Fruit fly (Drosophila melanogaster) whole organism, embryonic: ENCODE measurements around the gene Gr61a.
A peak's percentile ranks its signal among the peaks of the same experiment; 100 is the strongest.

Experiments used
- Abd-B ChIP-seq: fragments of 200-800 bp; sonication (Bioruptor generic); optimal IDR thresholded peaks from 2 replicates; lab custom pipeline; 2018; ENCODE audit warnings: missing biosample characterization, mild to moderate bottlenecking, missing genetic modification characterization, moderate library complexity
- Atf-2 ChIP-seq: fragments of 200-800 bp; sonication (Bioruptor generic); optimal IDR thresholded peaks from 2 replicates; lab custom pipeline; 2016; ENCODE audit warnings: missing biosample characterization, missing genetic modification characterization
- B-H2 ChIP-seq: fragments of 200-800 bp; sonication (Bioruptor generic); optimal IDR thresholded peaks from 2 replicates; lab custom pipeline; 2018; ENCODE audit warnings: missing biosample characterization, mild to moderate bottlenecking, missing genetic modification characterization
- BtbVII ChIP-seq: fragments of 200-800 bp; sonication (Bioruptor generic); optimal IDR thresholded peaks from 3 replicates; lab custom pipeline; 2017; ENCODE audit warnings: missing biosample characterization, mild to moderate bottlenecking, missing genetic modification characterization
- CG10209 ChIP-seq: fragments of 200-800 bp; sonication (Bioruptor generic); optimal IDR thresholded peaks from 3 replicates; lab custom pipeline; 2017; ENCODE audit warnings: missing biosample characterization, mild to moderate bottlenecking, missing genetic modification characterization, missing genetic modification reagents
- CG1024 ChIP-seq: fragments of 200-800 bp; sonication (Bioruptor generic); IDR thresholded peaks from 2 replicates; pipeline ENCODE4 v1.3.6; 2022; ENCODE audit warnings: missing biosample characterization, missing genetic modification characterization
- CG10462 ChIP-seq: fragments of 200-800 bp; sonication (Bioruptor generic); optimal IDR thresholded peaks from 2 replicates; lab custom pipeline; 2016; ENCODE audit warnings: missing biosample characterization, missing genetic modification characterization
- CG30403 ChIP-seq: fragments of 200-800 bp; sonication (Bioruptor generic); optimal IDR thresholded peaks from 3 replicates; lab custom pipeline; 2016; ENCODE audit warnings: missing biosample characterization, missing genetic modification characterization
- CG4360 ChIP-seq: fragments of 200-800 bp; sonication (Bioruptor generic); IDR thresholded peaks from 2 replicates; pipeline ENCODE4 v1.3.6; 2022; ENCODE audit warnings: missing biosample characterization, missing genetic modification characterization
- CG7786 ChIP-seq: fragments of 200-800 bp; sonication (Bioruptor generic); optimal IDR thresholded peaks from 2 replicates; lab custom pipeline; 2016; ENCODE audit warnings: missing biosample characterization, missing genetic modification characterization
- CG8478 ChIP-seq: fragments of >200 bp; optimal IDR thresholded peaks from 2 replicates; lab custom pipeline; 2018
- CG9797 ChIP-seq: fragments of 200-800 bp; sonication (Bioruptor generic); optimal IDR thresholded peaks from 3 replicates; lab custom pipeline; 2018; ENCODE audit warnings: missing biosample characterization, mild to moderate bottlenecking, missing genetic modification characterization
- CG9876 ChIP-seq: fragments of 200-800 bp; sonication (Bioruptor generic); optimal IDR thresholded peaks from 2 replicates; lab custom pipeline; 2016; ENCODE audit warnings: missing biosample characterization, missing genetic modification characterization
- Chrac-16 ChIP-seq: fragments of 200-800 bp; sonication (Bioruptor generic); optimal IDR thresholded peaks from 3 replicates; lab custom pipeline; 2016; ENCODE audit warnings: missing biosample characterization, missing genetic modification characterization
- Dfd ChIP-seq, 2 experiments: fragments of >200 bp; optimal IDR thresholded peaks; 2 replicates each; lab custom pipeline; 2017; ENCODE audit warnings: missing biosample characterization in 2 of 2, missing genetic modification characterization in 2 of 2
- Eip74EF ChIP-seq, 2 experiments: fragments of 200-800 bp in 1 of 2; fragments of >200 bp in 1 of 2; sonication (Bioruptor generic) in 1 of 2; optimal IDR thresholded peaks; 2 replicates each; lab custom pipeline; 2017 to 2019; ENCODE audit warnings: missing biosample characterization in 2 of 2, missing genetic modification characterization in 2 of 2, mild to moderate bottlenecking in 1 of 2, moderate library complexity in 1 of 2
- Fer1 ChIP-seq: fragments of 200-800 bp; sonication (Bioruptor generic); optimal IDR thresholded peaks from 2 replicates; lab custom pipeline; 2017; ENCODE audit warnings: missing biosample characterization, mild to moderate bottlenecking, missing genetic modification characterization
- Fer2 ChIP-seq: fragments of 200-800 bp; sonication (Bioruptor generic); optimal IDR thresholded peaks from 2 replicates; lab custom pipeline; 2018; ENCODE audit warnings: missing biosample characterization, mild to moderate bottlenecking, missing genetic modification characterization, moderate library complexity
- H15 ChIP-seq: fragments of 200-800 bp; sonication (Bioruptor generic); IDR thresholded peaks from 3 replicates; pipeline ENCODE4 v1.3.6; 2022; ENCODE audit warnings: missing biosample characterization, missing genetic modification characterization
- HLH3B ChIP-seq: fragments of 200-800 bp; sonication (Bioruptor generic); IDR thresholded peaks from 2 replicates; pipeline ENCODE4 v1.3.6; 2022; ENCODE audit warnings: missing biosample characterization, missing genetic modification characterization
- Hmr ChIP-seq: fragments of 200-800 bp; sonication (Bioruptor generic); optimal IDR thresholded peaks from 3 replicates; lab custom pipeline; 2017; ENCODE audit warnings: mild to moderate bottlenecking, missing biosample characterization, missing genetic modification reagents, missing genetic modification characterization
- Hr3 ChIP-seq: fragments of 200-800 bp; sonication (Bioruptor generic); optimal IDR thresholded peaks from 3 replicates; lab custom pipeline; 2016; ENCODE audit warnings: missing biosample characterization, missing genetic modification characterization
- MESR4 ChIP-seq: fragments of 200-800 bp; sonication (Bioruptor generic); optimal IDR thresholded peaks from 2 replicates; lab custom pipeline; 2018; ENCODE audit warnings: missing biosample characterization, mild to moderate bottlenecking, missing genetic modification characterization, moderate library complexity
- Mad ChIP-seq: fragments of 200-800 bp; sonication (Bioruptor generic); optimal IDR thresholded peaks from 2 replicates; lab custom pipeline; 2016; ENCODE audit warnings: missing biosample characterization, missing genetic modification characterization
- Med ChIP-seq: fragments of 200-800 bp; sonication (Bioruptor generic); peaks from one replicate; lab custom pipeline; 2016; ENCODE audit warnings: missing biosample characterization, missing genetic modification characterization, mild to moderate bottlenecking, inconsistent platforms, moderate library complexity
- Mes4 ChIP-seq: fragments of 200-800 bp; sonication (Bioruptor generic); optimal IDR thresholded peaks from 2 replicates; lab custom pipeline; 2016; ENCODE audit warnings: missing biosample characterization, missing genetic modification characterization
- Pdp1 ChIP-seq, 2 experiments: fragments of 200-800 bp; sonication (Bioruptor generic); optimal IDR thresholded peaks; 3 replicates each; lab custom pipeline; 2016; ENCODE audit warnings: missing biosample characterization in 2 of 2, missing genetic modification characterization in 2 of 2, mild to moderate bottlenecking in 1 of 2, moderate library complexity in 1 of 2
- Sox100B ChIP-seq: fragments of 200-800 bp; sonication (Bioruptor generic); optimal IDR thresholded peaks from 3 replicates; lab custom pipeline; 2018; ENCODE audit warnings: missing biosample characterization, mild to moderate bottlenecking, missing genetic modification characterization
- Xrp1 ChIP-seq: fragments of 200-800 bp; sonication (Bioruptor generic); IDR thresholded peaks from 2 replicates; pipeline ENCODE4 v1.3.6; 2022; ENCODE audit warnings: missing biosample characterization, missing genetic modification characterization
- ab ChIP-seq: fragments of 200-800 bp; sonication (Bioruptor generic); optimal IDR thresholded peaks from 2 replicates; lab custom pipeline; 2016; ENCODE audit warnings: missing biosample characterization, missing genetic modification characterization
- ash1 ChIP-seq: fragments of 200-800 bp; sonication (Bioruptor generic); optimal IDR thresholded peaks from 2 replicates; lab custom pipeline; 2018; ENCODE audit warnings: missing biosample characterization, mild to moderate bottlenecking, missing genetic modification characterization
- bowl ChIP-seq: fragments of 200-800 bp; sonication (Bioruptor generic); IDR thresholded peaks from 2 replicates; pipeline ENCODE4 v1.3.6; 2022; ENCODE audit warnings: missing biosample characterization, missing genetic modification characterization
- bsh ChIP-seq, 2 experiments: fragments of 200-800 bp; sonication (Bioruptor generic); optimal IDR thresholded peaks; 2 replicates each; lab custom pipeline; 2017 to 2018; ENCODE audit warnings: mild to moderate bottlenecking in 2 of 2, missing biosample characterization in 2 of 2, missing genetic modification characterization in 2 of 2, moderate library complexity in 1 of 2
- dmrt99B ChIP-seq: fragments of 200-800 bp; sonication (Bioruptor generic); optimal IDR thresholded peaks from 2 replicates; lab custom pipeline; 2018; ENCODE audit warnings: missing biosample characterization, mild to moderate bottlenecking, missing genetic modification characterization, moderate library complexity
- fru ChIP-seq: fragments of >200 bp; optimal IDR thresholded peaks from 2 replicates; lab custom pipeline; 2017
- grn ChIP-seq: fragments of 200-800 bp; sonication (Bioruptor generic); optimal IDR thresholded peaks from 3 replicates; lab custom pipeline; 2017; ENCODE audit warnings: missing biosample characterization, missing genetic modification characterization
- jumu ChIP-seq: fragments of 200-800 bp; sonication (Bioruptor generic); optimal IDR thresholded peaks from 3 replicates; lab custom pipeline; 2016; ENCODE audit warnings: missing biosample characterization, missing genetic modification characterization
- nmo ChIP-seq: fragments of 200-800 bp; sonication (Bioruptor generic); optimal IDR thresholded peaks from 2 replicates; lab custom pipeline; 2018; ENCODE audit warnings: missing biosample characterization, mild to moderate bottlenecking, missing genetic modification characterization, moderate library complexity
- otp ChIP-seq: fragments of 200-800 bp; sonication (Bioruptor generic); IDR thresholded peaks from 3 replicates; pipeline ENCODE4, ENCODE4 v1.3.6; 2022; ENCODE audit warnings: missing biosample characterization, missing genetic modification characterization
- pita ChIP-seq: fragments of 200-800 bp; sonication (Bioruptor generic); optimal IDR thresholded peaks from 2 replicates; lab custom pipeline; 2017; ENCODE audit warnings: missing biosample characterization, mild to moderate bottlenecking, missing genetic modification characterization
- prd ChIP-seq, 3 experiments: fragments of >200 bp in 2 of 3; fragments of 200-800 bp in 1 of 3; sonication (Bioruptor generic) in 1 of 3; optimal IDR thresholded peaks in 2 of 3; IDR thresholded peaks in 1 of 3; 2 replicates in 2 of 3; 3 replicates in 1 of 3; pipeline versions ENCODE4 v1.3.6 to Lab custom; 2017 to 2022; ENCODE audit warnings: missing biosample characterization in 1 of 3, missing genetic modification characterization in 1 of 3
- pros ChIP-seq: fragments of 200-800 bp; sonication (Bioruptor generic); optimal IDR thresholded peaks from 3 replicates; lab custom pipeline; 2019; ENCODE audit warnings: missing biosample characterization, mild to moderate bottlenecking, missing genetic modification characterization, moderate library complexity
- ranshi ChIP-seq: fragments of 200-800 bp; sonication (Bioruptor generic); IDR thresholded peaks from 2 replicates; pipeline ENCODE4 v1.3.6; 2022; ENCODE audit warnings: missing biosample characterization, missing genetic modification characterization
- sens-2 ChIP-seq: fragments of 200-800 bp; sonication (Bioruptor generic); IDR thresholded peaks from 2 replicates; pipeline ENCODE4 v1.3.6; 2022; ENCODE audit warnings: missing biosample characterization, missing genetic modification characterization
- slou ChIP-seq: fragments of 200-800 bp; sonication (Bioruptor generic); optimal IDR thresholded peaks from 3 replicates; lab custom pipeline; 2016; ENCODE audit warnings: missing biosample characterization, missing genetic modification characterization
- tio ChIP-seq: fragments of 200-800 bp; sonication (Bioruptor generic); optimal IDR thresholded peaks from 2 replicates; lab custom pipeline; 2017; ENCODE audit warnings: missing biosample characterization, missing genetic modification characterization, inconsistent platforms
- tll ChIP-seq, 2 experiments: fragments of 200-800 bp in 1 of 2; fragments of >200 bp in 1 of 2; sonication (Bioruptor generic) in 1 of 2; optimal IDR thresholded peaks; 2 replicates each; lab custom pipeline; 2017 to 2019; ENCODE audit warnings: missing biosample characterization in 2 of 2, missing genetic modification characterization in 2 of 2, mild to moderate bottlenecking in 1 of 2, moderate library complexity in 1 of 2
- tx ChIP-seq: fragments of 200-800 bp; sonication (Bioruptor generic); optimal IDR thresholded peaks from 2 replicates; lab custom pipeline; 2016; ENCODE audit warnings: missing biosample characterization, missing genetic modification characterization
- usp ChIP-seq: fragments of >200 bp; optimal IDR thresholded peaks from 2 replicates; lab custom pipeline; 2017; ENCODE audit warnings: missing biosample characterization, missing genetic modification characterization
- vvl ChIP-seq: fragments of 200-800 bp; sonication (Bioruptor generic); IDR thresholded peaks from 2 replicates; pipeline ENCODE4 v1.3.6; 2022; ENCODE audit warnings: missing biosample characterization, missing genetic modification characterization
- zen2 ChIP-seq: fragments of 200-800 bp; sonication (Bioruptor generic); IDR thresholded peaks from 3 replicates; pipeline ENCODE4 v1.3.6; 2022; ENCODE audit warnings: missing biosample characterization, missing genetic modification characterization; ENCODE audit not compliant: partially characterized antibody

The Gr61a gene

DNA sequence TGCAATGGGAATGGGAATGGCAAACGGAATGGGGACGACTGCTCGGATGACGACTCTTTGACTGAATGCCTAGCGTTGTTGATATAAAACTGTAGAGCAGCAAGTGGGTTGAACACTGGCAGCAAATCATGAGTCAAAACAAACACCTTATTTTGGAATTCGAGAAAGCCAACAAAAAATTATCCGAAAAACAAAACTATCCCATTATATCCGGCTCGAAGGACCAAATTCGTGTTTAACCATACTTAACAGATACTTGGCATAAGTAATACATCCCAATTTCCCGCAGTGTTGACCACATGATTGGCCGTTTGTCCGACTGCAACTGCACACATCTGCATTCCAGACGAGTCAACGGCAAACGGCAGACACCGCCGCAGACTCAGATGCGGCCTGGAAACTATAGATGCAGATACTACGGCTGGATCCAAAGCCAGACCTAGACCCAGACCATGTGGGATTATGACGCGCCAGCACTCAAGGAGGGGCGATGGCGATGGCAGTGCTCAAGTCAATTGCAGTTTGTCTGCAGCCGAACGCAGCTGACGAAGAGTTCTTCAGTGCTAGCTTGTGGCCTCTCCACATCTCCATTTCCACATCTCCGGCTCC lies 27.9 kb upstream of the Gr61a start (continued):
- TF ChIP-seq prd (optimal IDR thresholded peaks at IDR 0.05; lab: Kevin White, UChicago), result no peak
- 0 out of 3 replicates have a peak, but pooled peaks have one; percentile 19 for TF ChIP-seq prd (GFP tag; IDR thresholded peaks at IDR 0.05; lab: Robert Waterston, UW)
- TF ChIP-seq fru (lab: Kevin White, UChicago), result no peak
- TF ChIP-seq CG1024 (GFP tag; lab: Robert Waterston, UW), result peak; percentile 8; the same call in 1 of the 2 replicates
- no peak for TF ChIP-seq pros (GFP tag; lab: Kevin White, UChicago)
- TF ChIP-seq H15 (GFP tag; lab: Robert Waterston, UW), result no peak
- no peak for TF ChIP-seq Hr3 (GFP tag; lab: Kevin White, UChicago)
- no peak for TF ChIP-seq CG8478 (lab: Kevin White, UChicago)
- TF ChIP-seq jumu (GFP tag; lab: Kevin White, UChicago), result no peak
- no peak for TF ChIP-seq CG9876 (GFP tag; lab: Kevin White, UChicago)
- no peak for TF ChIP-seq CG30403
- TF ChIP-seq usp (GFP tag; lab: Kevin White, UChicago), result no peak
- TF ChIP-seq Fer2, result no peak
- no peak; the same call in 1 of the 2 replicates for TF ChIP-seq Xrp1 (GFP tag; lab: Robert Waterston, UW)
- no peak for TF ChIP-seq ash1
- TF ChIP-seq Eip74EF (GFP tag; optimal IDR thresholded peaks at IDR 0.05; lab: Kevin White, UChicago), result no peak
- TF ChIP-seq Dfd (GFP tag; optimal IDR thresholded peaks at IDR 0.05; lab: Kevin White, UChicago), result no peak
- TF ChIP-seq ranshi (GFP tag; lab: Robert Waterston, UW), result no peak
- no peak for TF ChIP-seq CG10462 (GFP tag; lab: Kevin White, UChicago)
- no peak for TF ChIP-seq BtbVII
- TF ChIP-seq bowl (GFP tag; lab: Robert Waterston, UW), result no peak
- TF ChIP-seq CG10209 (GFP tag; lab: Kevin White, UChicago), result no peak
- TF ChIP-seq tio (GFP tag; lab: Kevin White, UChicago), result no peak
- no peak for TF ChIP-seq sens-2 (GFP tag; lab: Robert Waterston, UW)
- TF ChIP-seq Hmr (GFP tag; lab: Kevin White, UChicago), result no peak
- no peak for TF ChIP-seq MESR4 (GFP tag; lab: Kevin White, UChicago)
- TF ChIP-seq B-H2 (GFP tag; lab: Kevin White, UChicago), result no peak
- TF ChIP-seq CG9797 (GFP tag; lab: Kevin White, UChicago), result no peak
- TF ChIP-seq bsh (GFP tag; optimal IDR thresholded peaks at IDR 0.05; lab: Kevin White, UChicago), result peak; percentile 44 to 86
- no peak for TF ChIP-seq Mes4 (GFP tag; lab: Kevin White, UChicago)
- peak; percentile 43; the same call in 1 of the 2 replicates for TF ChIP-seq HLH3B (GFP tag; lab: Robert Waterston, UW)
- peak; percentile 1 for TF ChIP-seq nmo (GFP tag; lab: Kevin White, UChicago)
- TF ChIP-seq dmrt99B (tag; lab: Kevin White, UChicago), result peak; percentile 56
- TF ChIP-seq otp (GFP tag; lab: Robert Waterston, UW), result no peak
- no peak for TF ChIP-seq Mad (GFP tag; lab: Kevin White, UChicago)
- TF ChIP-seq grn (GFP tag; lab: Kevin White, UChicago), result no peak
- no peak for TF ChIP-seq Chrac-16
- TF ChIP-seq CG7786 (GFP tag; lab: Kevin White, UChicago), result no peak
- TF ChIP-seq Abd-B (GFP tag; lab: Kevin White, UChicago), result no peak
- no peak for TF ChIP-seq Sox100B (GFP tag; lab: Kevin White, UChicago)
- no peak for TF ChIP-seq CG4360 (GFP tag; lab: Robert Waterston, UW)
- TF ChIP-seq Med (GFP tag; lab: Kevin White, UChicago), result no peak
- TF ChIP-seq ab (GFP tag; lab: Kevin White, UChicago), result no peak
- no peak for TF ChIP-seq slou
- TF ChIP-seq vvl (GFP tag; lab: Robert Waterston, UW), result 0 out of 2 replicates have a peak, but pooled peaks have one; percentile 30
- TF ChIP-seq tll (GFP tag; optimal IDR thresholded peaks at IDR 0.05; lab: Kevin White, UChicago), result no peak
- TF ChIP-seq Fer1, result no peak
- TF ChIP-seq tx (GFP tag; lab: Kevin White, UChicago), result no peak
- no peak for TF ChIP-seq pita (GFP tag; lab: Kevin White, UChicago)
- no peak for TF ChIP-seq Pdp1 (GFP tag; optimal IDR thresholded peaks at IDR 0.05; lab: Kevin White, UChicago)
- TF ChIP-seq zen2 (GFP tag; lab: Robert Waterston, UW), result no peak
- no peak for TF ChIP-seq Atf-2 (GFP tag; lab: Kevin White, UChicago)
